Fruit fly (Drosophila melanogaster) whole organism, wandering third instar larva: ENCODE measurements around the gene Rpn12R.

Experiments
- HLH106 ChIP-seq: fragments of 200-800 bp; optimal IDR thresholded peaks from 3 replicates; lab custom pipeline; 2019; ENCODE audit warnings: missing biosample characterization, mild to moderate bottlenecking, missing genetic modification characterization, moderate library complexity
- foxo ChIP-seq, 2 experiments: fragments of 200-800 bp; sonication (Bioruptor generic); optimal IDR thresholded peaks; 2 replicates in 1 of 2; 3 replicates in 1 of 2; lab custom pipeline; 2016 to 2017; ENCODE audit warnings: missing biosample characterization in 2 of 2, missing genetic modification characterization in 2 of 2

- TF ChIP-seq foxo (GFP tag; optimal IDR thresholded peaks at IDR 0.05; lab: Kevin White, UChicago) (no peak), HLH106 (tag; lab: Kevin White, UChicago) (no peak)
These were observed 8.3 kb upstream of the Rpn12R start, which contains the start of gene CG12310 for dm6 chr3L:15050706-15051105.
